Fruit fly (Drosophila melanogaster) whole organism, embryonic: ENCODE measurements around the gene Kmn2.

Experiments used
- ATbp ChIP-seq: fragments of 200-800 bp; sonication (Bioruptor generic); optimal IDR thresholded peaks from 2 replicates; lab custom pipeline; 2017; ENCODE audit warnings: missing biosample characterization, mild to moderate bottlenecking, missing genetic modification characterization, missing genetic modification reagents
- Asciz ChIP-seq: fragments of 200-800 bp; sonication (Bioruptor generic); optimal IDR thresholded peaks from 2 replicates; lab custom pipeline; 2017; ENCODE audit warnings: missing biosample characterization, mild to moderate bottlenecking, missing genetic modification characterization, missing genetic modification reagents
- CG10274 ChIP-seq: fragments of 200-800 bp; sonication (Bioruptor generic); optimal IDR thresholded peaks from 3 replicates; lab custom pipeline; 2017; ENCODE audit warnings: missing biosample characterization, mild to moderate bottlenecking, missing genetic modification characterization
- CG11456 ChIP-seq: fragments of 200-800 bp; sonication (Bioruptor generic); IDR thresholded peaks from 3 replicates; pipeline ENCODE4 v1.3.6; 2022; ENCODE audit warnings: missing biosample characterization, missing genetic modification characterization
- CG11723 ChIP-seq: fragments of 200-800 bp; sonication (Bioruptor generic); optimal IDR thresholded peaks from 2 replicates; lab custom pipeline; 2017; ENCODE audit warnings: missing biosample characterization, mild to moderate bottlenecking, missing genetic modification characterization
- CG13624 ChIP-seq: fragments of 200-800 bp; sonication (Bioruptor generic); optimal IDR thresholded peaks from 2 replicates; lab custom pipeline; 2016; ENCODE audit warnings: missing biosample characterization, missing genetic modification characterization
- CG14050 ChIP-seq: fragments of 200-800 bp; sonication (Bioruptor generic); IDR thresholded peaks from 3 replicates; pipeline ENCODE4 v1.3.6; 2022; ENCODE audit warnings: missing biosample characterization, missing genetic modification characterization
- CG14667 ChIP-seq: fragments of 200-800 bp; sonication (Bioruptor generic); IDR thresholded peaks from 2 replicates; pipeline ENCODE4 v1.3.6; 2022; ENCODE audit warnings: missing biosample characterization, missing genetic modification characterization
- CG14710 ChIP-seq: fragments of 200-800 bp; sonication (Bioruptor generic); optimal IDR thresholded peaks from 3 replicates; lab custom pipeline; 2019; ENCODE audit warnings: missing biosample characterization, mild to moderate bottlenecking, missing genetic modification characterization, moderate library complexity
- CG14965 ChIP-seq: fragments of 200-800 bp; sonication (Bioruptor generic); optimal IDR thresholded peaks from 2 replicates; lab custom pipeline; 2016; ENCODE audit warnings: missing biosample characterization, missing genetic modification characterization, borderline replicate concordance
- CG15601 ChIP-seq: fragments of 200-800 bp; sonication (Bioruptor generic); optimal IDR thresholded peaks from 3 replicates; lab custom pipeline; 2019; ENCODE audit warnings: missing biosample characterization, mild to moderate bottlenecking, missing genetic modification characterization, moderate library complexity
- CG16813 ChIP-seq: fragments of 200-800 bp; sonication (Bioruptor generic); IDR thresholded peaks from 3 replicates; pipeline ENCODE4 v1.3.6; 2022; ENCODE audit warnings: missing biosample characterization, missing genetic modification characterization; ENCODE audit not compliant: partially characterized antibody
- CG17568 ChIP-seq: fragments of 200-800 bp; sonication (Bioruptor generic); optimal IDR thresholded peaks from 2 replicates; lab custom pipeline; 2018; ENCODE audit warnings: missing biosample characterization, mild to moderate bottlenecking, missing genetic modification characterization, moderate library complexity
- CG2875 ChIP-seq: fragments of 200-800 bp; sonication (Bioruptor generic); optimal IDR thresholded peaks from 2 replicates; lab custom pipeline; 2017; ENCODE audit warnings: missing biosample characterization, mild to moderate bottlenecking, missing genetic modification characterization, missing genetic modification reagents
- CG30431 ChIP-seq: fragments of 200-800 bp; sonication (Bioruptor generic); optimal IDR thresholded peaks from 2 replicates; lab custom pipeline; 2017; ENCODE audit warnings: missing biosample characterization, missing genetic modification characterization
- CG33213 ChIP-seq: fragments of 200-800 bp; sonication (Bioruptor generic); optimal IDR thresholded peaks from 3 replicates; lab custom pipeline; 2016; ENCODE audit warnings: missing biosample characterization, missing genetic modification characterization
- CG3838 ChIP-seq: fragments of 200-800 bp; sonication (Bioruptor generic); optimal IDR thresholded peaks from 3 replicates; lab custom pipeline; 2016; ENCODE audit warnings: missing biosample characterization, missing genetic modification characterization
- CG3995 ChIP-seq: fragments of 200-800 bp; sonication (Bioruptor generic); optimal IDR thresholded peaks from 3 replicates; lab custom pipeline; 2016; ENCODE audit warnings: missing biosample characterization, missing genetic modification characterization
- CG7987 ChIP-seq: fragments of 200-800 bp; sonication (Bioruptor generic); optimal IDR thresholded peaks from 2 replicates; lab custom pipeline; 2018; ENCODE audit warnings: missing biosample characterization, mild to moderate bottlenecking, missing genetic modification characterization, moderate library complexity
- CG8281 ChIP-seq: fragments of 200-800 bp; sonication (Bioruptor generic); optimal IDR thresholded peaks from 2 replicates; lab custom pipeline; 2018; ENCODE audit warnings: missing biosample characterization, mild to moderate bottlenecking, missing genetic modification characterization, moderate library complexity
- D19B ChIP-seq: fragments of 200-800 bp; sonication (Bioruptor generic); optimal IDR thresholded peaks from 2 replicates; lab custom pipeline; 2017; ENCODE audit warnings: missing biosample characterization, mild to moderate bottlenecking, missing genetic modification characterization
- ERR ChIP-seq: fragments of 200-800 bp; sonication (Bioruptor generic); optimal IDR thresholded peaks from 2 replicates; lab custom pipeline; 2016; ENCODE audit warnings: missing biosample characterization, missing genetic modification characterization
- H2.0 ChIP-seq: fragments of 200-800 bp; sonication (Bioruptor generic); IDR thresholded peaks from 2 replicates; pipeline ENCODE4 v1.3.6; 2022; ENCODE audit warnings: missing biosample characterization, missing genetic modification characterization
- Lpt ChIP-seq: fragments of >200 bp; optimal IDR thresholded peaks from 2 replicates; lab custom pipeline; 2018; ENCODE audit warnings: missing biosample characterization, missing genetic modification characterization
- Nf-YB ChIP-seq: fragments of 200-800 bp; sonication (Bioruptor generic); optimal IDR thresholded peaks from 3 replicates; lab custom pipeline; 2019; ENCODE audit warnings: missing biosample characterization, mild to moderate bottlenecking, missing genetic modification characterization, moderate library complexity
- Oaz ChIP-seq: fragments of 200-800 bp; sonication (Bioruptor generic); IDR thresholded peaks from 2 replicates; pipeline ENCODE4 v1.3.6; 2022; ENCODE audit warnings: missing biosample characterization, missing genetic modification characterization
- Poxn ChIP-seq: fragments of 200-800 bp; sonication (Bioruptor generic); IDR thresholded peaks from 2 replicates; pipeline ENCODE4 v1.3.6; 2022; ENCODE audit warnings: missing biosample characterization, missing genetic modification characterization
- Trl ChIP-seq, 3 experiments: fragments of >200 bp in 2 of 3; fragments of 200-800 bp in 1 of 3; sonication (Bioruptor generic) in 1 of 3; optimal IDR thresholded peaks; 2 replicates in 1 of 3; 3 replicates in 2 of 3; lab custom pipeline; 2016 to 2017; ENCODE audit warnings: missing biosample characterization in 1 of 3, missing genetic modification characterization in 1 of 3
- Usf ChIP-seq: fragments of 200-800 bp; sonication (Bioruptor generic); optimal IDR thresholded peaks from 2 replicates; lab custom pipeline; 2017; ENCODE audit warnings: missing genotype, missing biosample characterization, missing genetic modification characterization
- al ChIP-seq: fragments of 200-800 bp; sonication (Bioruptor generic); IDR thresholded peaks from 2 replicates; pipeline ENCODE4 v1.3.6; 2022; ENCODE audit warnings: missing biosample characterization, missing genetic modification characterization
- az2 ChIP-seq: fragments of 200-800 bp; sonication (Bioruptor generic); optimal IDR thresholded peaks from 3 replicates; lab custom pipeline; 2016; ENCODE audit warnings: missing biosample characterization, missing genetic modification characterization
- chm ChIP-seq: fragments of 200-800 bp; sonication (Bioruptor generic); IDR thresholded peaks from 2 replicates; pipeline ENCODE4 v1.3.6; 2022; ENCODE audit warnings: missing biosample characterization, missing genetic modification characterization
- corto ChIP-seq: fragments of 200-800 bp; sonication (Bioruptor generic); optimal IDR thresholded peaks from 2 replicates; lab custom pipeline; 2016; ENCODE audit warnings: missing biosample characterization, mild to moderate bottlenecking, missing genetic modification characterization, moderate library complexity
- da ChIP-seq: fragments of 200-800 bp; sonication (Bioruptor generic); optimal IDR thresholded peaks from 2 replicates; lab custom pipeline; 2016; ENCODE audit warnings: missing biosample characterization, missing genetic modification characterization
- eyg ChIP-seq: fragments of 200-800 bp; sonication (Bioruptor generic); optimal IDR thresholded peaks from 3 replicates; lab custom pipeline; 2016; ENCODE audit warnings: missing biosample characterization, missing genetic modification characterization
- ind ChIP-seq: fragments of 200-800 bp; sonication (Bioruptor generic); optimal IDR thresholded peaks from 3 replicates; lab custom pipeline; 2016; ENCODE audit warnings: missing biosample characterization, missing genetic modification characterization
- insv ChIP-seq, 2 experiments: fragments of 200-800 bp; sonication (Bioruptor generic); optimal IDR thresholded peaks; 3 replicates each; lab custom pipeline; 2016 to 2018; ENCODE audit warnings: missing biosample characterization in 2 of 2, missing genetic modification characterization in 2 of 2
- kah ChIP-seq: fragments of 200-800 bp; sonication (Bioruptor generic); optimal IDR thresholded peaks from 2 replicates; lab custom pipeline; 2018; ENCODE audit warnings: missing biosample characterization, mild to moderate bottlenecking, missing genetic modification characterization
- lab ChIP-seq: fragments of 200-800 bp; sonication (Bioruptor generic); optimal IDR thresholded peaks from 3 replicates; lab custom pipeline; 2017; ENCODE audit warnings: missing biosample characterization, missing genetic modification characterization, mild to moderate bottlenecking, moderate library complexity, missing genetic modification reagents
- lilli ChIP-seq: fragments of 200-800 bp; sonication (Bioruptor generic); optimal IDR thresholded peaks from 3 replicates; lab custom pipeline; 2016; ENCODE audit warnings: missing biosample characterization, missing genetic modification characterization
- peb ChIP-seq: fragments of 200-800 bp; sonication (Bioruptor generic); IDR thresholded peaks from 2 replicates; pipeline ENCODE4 v1.3.6; 2022; ENCODE audit warnings: missing biosample characterization, missing genetic modification characterization
- pho ChIP-seq: fragments of 200-800 bp; sonication (Bioruptor generic); optimal IDR thresholded peaks from 2 replicates; lab custom pipeline; 2016; ENCODE audit warnings: missing biosample characterization, missing genetic modification characterization
- ranshi ChIP-seq: fragments of 200-800 bp; sonication (Bioruptor generic); IDR thresholded peaks from 2 replicates; pipeline ENCODE4 v1.3.6; 2022; ENCODE audit warnings: missing biosample characterization, missing genetic modification characterization
- schlank ChIP-seq: fragments of 200-800 bp; sonication (Bioruptor generic); optimal IDR thresholded peaks from 2 replicates; lab custom pipeline; 2018; ENCODE audit warnings: missing biosample characterization, mild to moderate bottlenecking, missing genetic modification characterization
- sqz ChIP-seq: fragments of 200-800 bp; sonication (Bioruptor generic); optimal IDR thresholded peaks from 3 replicates; lab custom pipeline; 2018; ENCODE audit warnings: missing biosample characterization, mild to moderate bottlenecking, missing genetic modification characterization
- stwl ChIP-seq: fragments of 200-800 bp; sonication (Bioruptor generic); optimal IDR thresholded peaks from 3 replicates; lab custom pipeline; 2018; ENCODE audit warnings: missing biosample characterization, mild to moderate bottlenecking, missing genetic modification characterization, moderate library complexity
- tup ChIP-seq: fragments of 200-800 bp; sonication (Bioruptor generic); optimal IDR thresholded peaks from 2 replicates; lab custom pipeline; 2016; ENCODE audit warnings: missing biosample characterization, mild to moderate bottlenecking, missing genetic modification characterization, moderate library complexity
- zen ChIP-seq: fragments of 200-800 bp; sonication (Bioruptor generic); optimal IDR thresholded peaks from 3 replicates; lab custom pipeline; 2018; ENCODE audit warnings: missing biosample characterization, mild to moderate bottlenecking, missing genetic modification characterization, moderate library complexity
- zf30C ChIP-seq: fragments of 200-800 bp; sonication (Bioruptor generic); optimal IDR thresholded peaks from 3 replicates; lab custom pipeline; 2018; ENCODE audit warnings: missing biosample characterization, mild to moderate bottlenecking, missing genetic modification characterization

Kmn2 gene

dm6 chr3R:8001074-8001669, at the start of gene Kmn2, which contains the start of gene CG2698 (continued):
- TF ChIP-seq az2 (peak; percentile 96), CG14050 (GFP tag; lab: Robert Waterston, UW) (peak; percentile 97), Oaz (GFP tag; lab: Robert Waterston, UW) (peak; percentile 94), eyg (peak; percentile 10), da (GFP tag; lab: Kevin White, UChicago) (peak; percentile 48), Usf (GFP tag; lab: Kevin White, UChicago) (peak; percentile 91), Asciz (GFP tag; lab: Kevin White, UChicago) (peak; percentile 85), CG8281 (peak; percentile 83), CG10274 (GFP tag; lab: Kevin White, UChicago) (peak; percentile 68), Trl (optimal IDR thresholded peaks at IDR 0.05; lab: Kevin White, UChicago) (no peak), Trl (GFP tag; optimal IDR thresholded peaks at IDR 0.05; lab: Kevin White, UChicago) (peak; percentile 84), ATbp (GFP tag; lab: Kevin White, UChicago) (peak; percentile 94), CG2875 (GFP tag; lab: Kevin White, UChicago) (peak; percentile 91), Nf-YB (peak; percentile 82), ERR (GFP tag; lab: Kevin White, UChicago) (peak; percentile 14), D19B (GFP tag; lab: Kevin White, UChicago) (peak; percentile 85), CG14667 (GFP tag; lab: Robert Waterston, UW) (peak; percentile 98), CG3838 (GFP tag; lab: Kevin White, UChicago) (peak; percentile 65), chm (GFP tag; lab: Robert Waterston, UW) (peak; percentile 98), stwl (tag; lab: Kevin White, UChicago) (peak; percentile 90), CG33213 (GFP tag; lab: Kevin White, UChicago) (peak; percentile 31), sqz (peak; percentile 90), lilli (peak; percentile 96), zen (peak; percentile 94), ranshi (GFP tag; lab: Robert Waterston, UW) (peak; percentile 97), CG13624 (peak; percentile 73), ind (GFP tag; lab: Kevin White, UChicago) (peak; percentile 97), al (GFP tag; lab: Robert Waterston, UW) (peak; percentile 97), CG7987 (GFP tag; lab: Kevin White, UChicago) (peak; percentile 85), lab (GFP tag; lab: Kevin White, UChicago) (peak; percentile 97), corto (GFP tag; lab: Kevin White, UChicago) (peak; percentile 84), H2.0 (peak; percentile 98), peb (peak; percentile 95), CG16813 (GFP tag; lab: Robert Waterston, UW) (peak; percentile 40; the same call in 2 of the 3 replicates), Poxn (GFP tag; lab: Robert Waterston, UW) (peak; percentile 92), CG30431 (peak; percentile 91), zf30C (GFP tag; lab: Kevin White, UChicago) (no peak), CG3995 (peak; percentile 69), CG14710 (tag; lab: Kevin White, UChicago) (peak; percentile 96), pho (GFP tag; lab: Kevin White, UChicago) (peak; percentile 84), Lpt (no peak), kah (GFP tag; lab: Kevin White, UChicago) (peak; percentile 82), CG14965 (GFP tag; lab: Kevin White, UChicago) (no peak), tup (GFP tag; lab: Kevin White, UChicago) (peak; percentile 87), CG11456 (GFP tag; lab: Robert Waterston, UW) (peak; percentile 97), schlank (peak; percentile 84), insv (GFP tag; optimal IDR thresholded peaks at IDR 0.05; lab: Kevin White, UChicago) (peak in 1 of 2 experiments; percentile 72), CG11723 (GFP tag; lab: Kevin White, UChicago) (peak; percentile 86), CG17568 (GFP tag; lab: Kevin White, UChicago) (peak; percentile 88), CG15601 (tag; lab: Kevin White, UChicago) (peak; percentile 91)
